Worm (Caenorhabditis elegans): ENCODE data around the gene pyr-1.

DNA sequence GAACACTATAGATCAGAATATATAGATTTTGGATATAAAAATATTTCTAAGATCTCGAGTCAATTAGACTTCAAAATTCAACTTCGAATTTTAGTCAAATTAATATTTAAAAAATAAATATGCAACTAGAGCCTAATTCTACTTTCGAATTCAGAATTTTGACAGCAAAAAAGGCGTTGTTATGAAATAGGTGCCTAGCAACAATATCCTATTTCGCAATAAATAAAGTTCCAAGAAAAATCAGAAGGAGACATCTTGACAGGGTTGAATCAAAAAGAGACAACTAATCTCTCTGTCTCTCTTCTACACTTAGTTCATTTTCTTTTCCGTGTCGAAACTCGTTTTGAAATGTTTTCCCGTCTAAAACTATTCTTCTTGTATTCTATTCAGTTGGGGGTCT is 24.5 kb downstream of the pyr-1 start:
- TF ChIP-seq ztf-29 (GFP tag; IDR thresholded peaks at IDR 0.05) (no peak), med-1 (GFP tag; optimal IDR thresholded peaks at IDR 0.05; ENCODE audit: insufficient read depth) (no peak), ztf-23 (GFP tag; IDR thresholded peaks at IDR 0.05) (no peak), cog-1 (tag; optimal IDR thresholded peaks at IDR 0.05) (no peak), flt-1 (GFP tag; IDR thresholded peaks at IDR 0.05) (no peak), tab-1 (GFP tag; IDR thresholded peaks at IDR 0.05) (no peak)
